Fruit fly (Drosophila melanogaster) whole organism, prepupa: ENCODE measurements around the gene CG13144.

Experiments used
- CG16779 ChIP-seq: fragments of 200-800 bp; sonication (Bioruptor generic); optimal IDR thresholded peaks from 3 replicates; lab custom pipeline; 2017; ENCODE audit warnings: missing biosample characterization, mild to moderate bottlenecking, missing genetic modification characterization
- CG3919 ChIP-seq: fragments of 200-800 bp; sonication (Bioruptor generic); optimal IDR thresholded peaks from 3 replicates; lab custom pipeline; 2016; ENCODE audit warnings: missing biosample characterization, missing genetic modification characterization
- CG7368 ChIP-seq: fragments of 200-800 bp; sonication (Bioruptor generic); optimal IDR thresholded peaks from 3 replicates; lab custom pipeline; 2016; ENCODE audit warnings: missing biosample characterization, missing genetic modification characterization
- CG8119 ChIP-seq: fragments of 200-800 bp; sonication (Bioruptor generic); IDR thresholded peaks from 3 replicates; pipeline ENCODE4 v1.3.6; 2022; ENCODE audit warnings: missing biosample characterization, missing genetic modification characterization
- CG8632 ChIP-seq: fragments of 200-800 bp; sonication (Bioruptor generic); optimal IDR thresholded peaks from 3 replicates; lab custom pipeline; 2016; ENCODE audit warnings: missing biosample characterization, missing genetic modification characterization
- Eip78C ChIP-seq: fragments of 200-800 bp; sonication (Bioruptor generic); peaks from one replicate; lab custom pipeline; 2016; ENCODE audit warnings: missing biosample characterization, missing genetic modification characterization
- Ets21C ChIP-seq: fragments of 200-800 bp; sonication (Bioruptor generic); optimal IDR thresholded peaks from 3 replicates; lab custom pipeline; 2016; ENCODE audit warnings: missing biosample characterization, missing genetic modification characterization
- Hr39 ChIP-seq: fragments of 200-800 bp; sonication (Bioruptor generic); optimal IDR thresholded peaks from 2 replicates; lab custom pipeline; 2016; ENCODE audit warnings: missing biosample characterization, missing genetic modification characterization
- Met ChIP-seq: fragments of 200-800 bp; sonication (Bioruptor generic); optimal IDR thresholded peaks from 3 replicates; lab custom pipeline; 2016; ENCODE audit warnings: missing biosample characterization, missing genetic modification characterization
- OdsH ChIP-seq: fragments of 200-800 bp; sonication (Bioruptor generic); optimal IDR thresholded peaks from 3 replicates; lab custom pipeline; 2016; ENCODE audit warnings: missing biosample characterization, missing genetic modification characterization
- Smox ChIP-seq: fragments of 200-800 bp; sonication (Bioruptor generic); optimal IDR thresholded peaks from 3 replicates; lab custom pipeline; 2016; ENCODE audit warnings: missing biosample characterization, missing genetic modification characterization
- Sox102F ChIP-seq: fragments of 200-800 bp; sonication (Bioruptor generic); optimal IDR thresholded peaks from 2 replicates; lab custom pipeline; 2016; ENCODE audit warnings: missing biosample characterization, mild to moderate bottlenecking, missing genetic modification characterization
- acj6 ChIP-seq: fragments of 200-800 bp; sonication (Bioruptor generic); optimal IDR thresholded peaks from 3 replicates; lab custom pipeline; 2016; ENCODE audit warnings: missing biosample characterization, missing genetic modification characterization
- dac ChIP-seq: fragments of 200-800 bp; sonication (Bioruptor generic); optimal IDR thresholded peaks from 2 replicates; lab custom pipeline; 2017; ENCODE audit warnings: missing biosample characterization, mild to moderate bottlenecking, missing genetic modification characterization

DNA sequence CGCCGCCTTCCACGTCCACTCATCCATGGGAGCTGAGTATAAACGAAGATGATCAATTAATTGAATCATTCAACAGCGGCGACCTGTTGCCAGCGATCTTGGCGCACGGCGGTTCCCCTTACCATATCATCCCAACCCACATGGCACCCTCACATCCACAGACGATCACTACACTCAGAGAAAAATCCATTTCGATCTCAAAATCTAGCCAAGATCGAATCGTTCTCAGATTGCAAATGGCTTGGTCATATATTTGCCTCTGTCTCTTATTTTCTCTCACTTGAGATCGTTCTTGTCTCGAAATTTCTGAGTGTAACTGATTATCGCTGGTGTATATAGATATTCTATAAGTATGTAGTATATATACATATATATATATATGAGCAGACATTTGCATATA is 22.9 kb downstream of the CG13144 start:
- TF ChIP-seq CG7368 (GFP tag; lab: Kevin White, UChicago), result peak; percentile 37
- no peak for TF ChIP-seq CG8119 (GFP tag; lab: Robert Waterston, UW)
- TF ChIP-seq CG16779 (tag; lab: Kevin White, UChicago), result no peak
- TF ChIP-seq Hr39, result peak; percentile 4
- no peak for TF ChIP-seq dac
- TF ChIP-seq Ets21C, result no peak
- TF ChIP-seq Met (GFP tag; lab: Kevin White, UChicago), result peak; percentile 25
- TF ChIP-seq CG8632 (GFP tag; lab: Kevin White, UChicago), result peak; percentile 30
- peak; percentile 55 for TF ChIP-seq CG3919 (GFP tag; lab: Kevin White, UChicago)
- peak; percentile 81 for TF ChIP-seq Eip78C (GFP tag; lab: Kevin White, UChicago)
- TF ChIP-seq Sox102F (GFP tag; lab: Kevin White, UChicago), result peak; percentile 42
- peak; percentile 58 for TF ChIP-seq OdsH (GFP tag; lab: Kevin White, UChicago)
- peak; percentile 52 for TF ChIP-seq acj6 (GFP tag; lab: Kevin White, UChicago)
- TF ChIP-seq Smox (GFP tag; lab: Kevin White, UChicago), result peak; percentile 40
